Worm (Caenorhabditis elegans) whole organism, L2 larva: Measurements from ENCODE around the gene sru-9.
A peak's percentile ranks its signal among the peaks of the same experiment; 100 is the strongest.
"Not testable (repeated sequence)": the region's sequence is repeated elsewhere in the genome, so short reads cannot be mapped to it uniquely, and the experiment has no call there.

ENCODE experiments used
- C34F6.9 ChIP-seq: fragments of 150-350 bp; optimal IDR thresholded peaks from 2 replicates; lab custom pipeline; 2014; ENCODE audit warnings: missing biosample characterization, missing genetic modification characterization
- R02D3.7 ChIP-seq: fragments of 150-350 bp; optimal IDR thresholded peaks from 2 replicates; lab custom pipeline; 2014; ENCODE audit warnings: missing biosample characterization, missing genetic modification characterization
- Y55F3AM.14 ChIP-seq: fragments of 200-800 bp; sonication (Bioruptor generic); optimal IDR thresholded peaks from 2 replicates; lab custom pipeline; 2018; ENCODE audit warnings: mild to moderate bottlenecking, missing genetic modification characterization, missing compliant biosample characterization
- aly-2 ChIP-seq: fragments of 150-350 bp; optimal IDR thresholded peaks from 2 replicates; lab custom pipeline; 2014; ENCODE audit warnings: missing biosample characterization, missing genetic modification characterization
- ama-1 ChIP-seq: fragments of 150-350 bp; optimal IDR thresholded peaks from 2 replicates; lab custom pipeline; 2018; ENCODE audit warnings: inconsistent platforms
- blmp-1 ChIP-seq: sonication (generic microtip); optimal IDR thresholded peaks from 2 replicates; lab custom pipeline; 2017; ENCODE audit warnings: missing genetic modification characterization, mild to moderate bottlenecking, missing compliant biosample characterization, antibody characterized with exemption, moderate library complexity; ENCODE audit not compliant: insufficient read depth
- ceh-16 ChIP-seq: fragments of 150-350 bp; optimal IDR thresholded peaks from 2 replicates; lab custom pipeline; 2014; ENCODE audit warnings: missing biosample characterization, missing genetic modification characterization
- crh-2 ChIP-seq: sonication (generic microtip); optimal IDR thresholded peaks from 2 replicates; lab custom pipeline; 2017; ENCODE audit warnings: missing biosample characterization, missing genetic modification characterization
- fos-1 ChIP-seq: fragments of 150-350 bp; optimal IDR thresholded peaks from 2 replicates; lab custom pipeline; 2014; ENCODE audit warnings: missing biosample characterization, missing genetic modification characterization
- gmeb-1 ChIP-seq: fragments of 150-350 bp; optimal IDR thresholded peaks from 2 replicates; lab custom pipeline; 2014; ENCODE audit warnings: missing biosample characterization, missing genetic modification characterization
- lsy-2 ChIP-seq, 2 experiments: fragments of 150-350 bp in 1 of 2; sonication (generic microtip) in 1 of 2; optimal IDR thresholded peaks; 2 replicates each; lab custom pipeline; 2014 to 2017; ENCODE audit warnings: missing biosample characterization in 2 of 2, missing genetic modification characterization in 2 of 2
- mab-5 ChIP-seq: fragments of 150-350 bp; optimal IDR thresholded peaks from 2 replicates; lab custom pipeline; 2014; ENCODE audit warnings: missing biosample characterization, missing genetic modification characterization
- mbf-1 ChIP-seq: sonication (generic microtip); optimal IDR thresholded peaks from 2 replicates; lab custom pipeline; 2017; ENCODE audit warnings: missing biosample characterization, missing genetic modification characterization
- mdl-1 ChIP-seq, 2 experiments: fragments of 150-350 bp in 1 of 2; sonication (generic microtip) in 1 of 2; optimal IDR thresholded peaks; 2 replicates each; lab custom pipeline; 2017; ENCODE audit warnings: missing biosample characterization in 2 of 2, missing genetic modification characterization in 2 of 2
- nhr-10 ChIP-seq: sonication (generic microtip); optimal IDR thresholded peaks from 2 replicates; lab custom pipeline; 2017; ENCODE audit warnings: missing biosample characterization, missing genetic modification characterization
- nhr-11 ChIP-seq: fragments of 150-350 bp; optimal IDR thresholded peaks from 2 replicates; lab custom pipeline; 2014; ENCODE audit warnings: missing biosample characterization, missing genetic modification characterization
- nhr-129 ChIP-seq: fragments of 150-350 bp; optimal IDR thresholded peaks from 2 replicates; lab custom pipeline; 2014; ENCODE audit warnings: missing biosample characterization, missing genetic modification characterization
- nhr-21 ChIP-seq: fragments of 150-350 bp; optimal IDR thresholded peaks from 2 replicates; lab custom pipeline; 2014; ENCODE audit warnings: missing biosample characterization, missing genetic modification characterization
- nhr-237 ChIP-seq: fragments of 150-350 bp; optimal IDR thresholded peaks from 2 replicates; lab custom pipeline; 2014; ENCODE audit warnings: missing biosample characterization, missing genetic modification characterization
- nhr-6 ChIP-seq: fragments of 150-350 bp; optimal IDR thresholded peaks from 2 replicates; lab custom pipeline; 2014; ENCODE audit warnings: missing biosample characterization, missing genetic modification characterization
- nhr-77 ChIP-seq: fragments of 150-350 bp; optimal IDR thresholded peaks from 2 replicates; lab custom pipeline; 2014; ENCODE audit warnings: missing biosample characterization, missing genetic modification characterization
- sem-4 ChIP-seq: fragments of 150-350 bp; optimal IDR thresholded peaks from 2 replicates; lab custom pipeline; 2014; ENCODE audit warnings: missing biosample characterization, missing genetic modification reagents, missing genetic modification characterization
- sma-3 ChIP-seq: sonication (generic microtip); optimal IDR thresholded peaks from 2 replicates; lab custom pipeline; 2016; ENCODE audit warnings: missing genetic modification reagents, missing genetic modification characterization, missing compliant biosample characterization
- sma-9 ChIP-seq, 2 experiments: fragments of 150-350 bp in 1 of 2; sonication (generic microtip) in 1 of 2; optimal IDR thresholded peaks; 2 replicates each; lab custom pipeline; 2014 to 2016; ENCODE audit warnings: missing genetic modification characterization in 2 of 2, mild to moderate bottlenecking in 1 of 2, missing biosample characterization in 1 of 2, missing compliant biosample characterization in 1 of 2, missing genetic modification reagents in 1 of 2, moderate library complexity in 1 of 2
- snpc-4 ChIP-seq: fragments of 150-350 bp; optimal IDR thresholded peaks from 2 replicates; lab custom pipeline; 2014; ENCODE audit warnings: missing biosample characterization, missing genetic modification characterization
- unc-39 ChIP-seq: fragments of 150-350 bp; optimal IDR thresholded peaks from 2 replicates; lab custom pipeline; 2014; ENCODE audit warnings: missing biosample characterization, missing genetic modification characterization
- unc-55 ChIP-seq: fragments of 150-350 bp; sonication (generic microtip); optimal IDR thresholded peaks from 3 replicates; lab custom pipeline; 2014; ENCODE audit warnings: missing biosample characterization, missing genetic modification reagents, missing genetic modification characterization
- ztf-1 ChIP-seq: fragments of 200-800 bp; sonication (Bioruptor generic); conservative IDR thresholded peaks from 2 replicates; pipeline ENCODE4 v1.3.6; 2022; ENCODE audit warnings: missing genetic modification characterization, missing compliant biosample characterization
- ztf-11 ChIP-seq: sonication (generic microtip); optimal IDR thresholded peaks from 2 replicates; lab custom pipeline; 2017; ENCODE audit warnings: missing biosample characterization, missing genetic modification characterization
- ztf-4 ChIP-seq: fragments of 150-350 bp; optimal IDR thresholded peaks from 2 replicates; lab custom pipeline; 2014; ENCODE audit warnings: missing biosample characterization, missing genetic modification characterization

The sru-9 gene

ce11 chrIV:13587175-13587574 lies 1.6 kb upstream of the sru-9 start, which contains the start of gene Y45F10B.12:
Y45F10B.12 (plus strand) TSS chrIV:13587475.
- TF ChIP-seq nhr-10 (no peak), mab-5 (tag; lab: Kevin White, UChicago) (no peak), mdl-1 (tag; optimal IDR thresholded peaks at IDR 0.05; lab: Kevin White, UChicago) (no peak), unc-55 (GFP tag; lab: Kevin White, UChicago) (no peak)

- no peak for TF ChIP-seq fos-1 (tag; lab: Kevin White, UChicago)
- no peak for TF ChIP-seq sem-4 (tag; lab: Kevin White, UChicago)
- TF ChIP-seq blmp-1 = no peak
- TF ChIP-seq nhr-21 = no peak
- no peak for TF ChIP-seq ztf-11 (tag; lab: Kevin White, UChicago)
- no peak for TF ChIP-seq mab-5 (tag; lab: Kevin White, UChicago)
- no peak for TF ChIP-seq C34F6.9
- no peak for TF ChIP-seq sma-3
- no peak for TF ChIP-seq nhr-10
- TF ChIP-seq Y55F3AM.14 (GFP tag; lab: Kevin White, UChicago) = no peak
- TF ChIP-seq ztf-1 (GFP tag; lab: Robert Waterston, UW) = no peak
- TF ChIP-seq crh-2 (tag; lab: Kevin White, UChicago) = no peak
- TF ChIP-seq ceh-16 (tag; lab: Kevin White, UChicago) = no peak
- TF ChIP-seq nhr-129 (tag; lab: Kevin White, UChicago) = no peak
- TF ChIP-seq ztf-4 (tag; lab: Kevin White, UChicago) = no peak
- TF ChIP-seq, all 48 proteins: peak for 0
Observed at ce11 chrIV:13591645-13592044, 2.9 kb downstream of the sru-9 start, which contains the start of gene tsp-5. tsp-5 (minus strand) TSS chrIV:13591745.

DNA sequence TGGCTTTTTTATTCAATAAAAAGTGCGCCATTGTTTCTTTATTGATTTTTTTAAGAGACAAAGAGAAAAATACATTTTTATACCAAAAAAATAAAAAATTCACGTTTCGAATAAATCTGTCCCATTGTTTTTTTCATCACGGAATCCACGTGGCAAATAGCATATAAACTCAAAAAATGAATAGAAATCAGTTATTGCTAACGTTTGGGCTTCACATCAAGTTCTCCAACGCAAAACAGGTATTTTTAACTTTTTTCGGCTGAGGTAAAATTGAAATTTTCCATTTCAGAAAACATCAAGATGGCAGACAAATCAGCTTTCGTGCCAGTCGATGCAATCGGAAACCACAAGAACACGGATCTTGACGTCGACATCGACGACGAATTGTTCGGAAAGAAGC lies 4.6 kb downstream of the sru-9 start, which contains the start of gene Y45F10B.3:
Gene Y45F10B.3, plus strand, starts transcription at position 301 of the 400 bp plus-strand sequence.
- TF ChIP-seq mbf-1 (no peak), nhr-6 (tag; lab: Kevin White, UChicago) (no peak), Y55F3AM.14 (GFP tag; lab: Kevin White, UChicago) (no peak), nhr-237 (no peak), aly-2 (no peak), ztf-4 (tag; lab: Kevin White, UChicago) (no peak)

- not testable (repeated sequence) for TF ChIP-seq Y55F3AM.14 (GFP tag; lab: Kevin White, UChicago); unc-39 (tag; lab: Kevin White, UChicago); nhr-6 (tag; lab: Kevin White, UChicago)
Observed at ce11 chrIV:13597813-13598212, 9.0 kb downstream of the sru-9 start, which contains the start of gene Y45F10B.9. Y45F10B.9 (minus strand) TSS chrIV:13597913.

- TF ChIP-seq snpc-4 (peak; percentile 60), nhr-77 (no peak)
Observed at ce11 chrIV:13600643-13601042, 11.8 kb downstream of the sru-9 start.

DNA sequence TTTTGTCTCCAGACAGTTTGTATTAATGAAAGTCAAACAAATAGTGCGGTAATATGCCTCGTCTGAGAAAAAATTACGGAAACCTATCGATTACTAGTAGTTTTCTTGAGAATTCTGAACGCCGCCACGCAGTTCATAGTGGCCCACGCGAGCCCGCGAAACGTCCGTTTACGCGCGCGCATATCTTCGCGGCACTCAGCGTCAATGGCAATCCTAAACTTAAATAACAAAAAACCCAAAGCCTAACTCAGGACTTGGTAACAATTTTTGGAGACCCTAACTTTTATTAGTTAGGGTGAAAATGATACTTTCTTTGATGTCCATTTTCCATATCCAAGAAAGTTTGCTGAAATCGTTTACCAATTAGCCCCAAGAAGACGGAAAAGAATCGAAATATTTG lies 12.6 kb downstream of the sru-9 start:
- TF ChIP-seq Y55F3AM.14 (GFP tag; lab: Kevin White, UChicago) (no peak), nhr-21 (no peak), R02D3.7 (tag; lab: Kevin White, UChicago) (no peak), nhr-11 (tag; lab: Kevin White, UChicago) (no peak), snpc-4 (no peak), sem-4 (tag; lab: Kevin White, UChicago) (no peak), unc-39 (tag; lab: Kevin White, UChicago) (no peak), gmeb-1 (tag; lab: Kevin White, UChicago) (no peak), ceh-16 (tag; lab: Kevin White, UChicago) (no peak), nhr-6 (tag; lab: Kevin White, UChicago) (no peak), ztf-4 (tag; lab: Kevin White, UChicago) (no peak), sma-9 (GFP tag; optimal IDR thresholded peaks at IDR 0.05; lab: Kevin White, UChicago) (no peak), sma-9 (tag; optimal IDR thresholded peaks at IDR 0.05; lab: Kevin White, UChicago) (no peak), ama-1 (lab: Kevin White, UChicago) (no peak), lsy-2 (tag; optimal IDR thresholded peaks at IDR 0.05; lab: Kevin White, UChicago) (no peak), mbf-1 (no peak)
